Worm (Caenorhabditis elegans) whole organism, L1 larva: ENCODE data around the gene lars-1.

Experiments
- C16A3.4 ChIP-seq: fragments of 150-350 bp; optimal IDR thresholded peaks from 2 replicates; lab custom pipeline; 2014; ENCODE audit warnings: missing biosample characterization, missing genetic modification characterization
- C34B4.2 ChIP-seq: sonication (generic microtip); optimal IDR thresholded peaks from 2 replicates; lab custom pipeline; 2017; ENCODE audit warnings: mild to moderate bottlenecking, missing genetic modification characterization, missing compliant biosample characterization
- F16B12.6 ChIP-seq: fragments of 150-350 bp; optimal IDR thresholded peaks from 2 replicates; lab custom pipeline; 2014; ENCODE audit warnings: missing biosample characterization, missing genetic modification characterization
- Y116A8C.19 ChIP-seq: sonication (generic microtip); optimal IDR thresholded peaks from 2 replicates; lab custom pipeline; 2016; ENCODE audit warnings: missing compliant biosample characterization, missing genetic modification characterization, borderline replicate concordance
- aha-1 ChIP-seq: fragments of 150-350 bp; optimal IDR thresholded peaks from 2 replicates; lab custom pipeline; 2014; ENCODE audit warnings: missing biosample characterization, missing genetic modification characterization
- ceh-8 ChIP-seq: fragments of 200-800 bp; sonication (Bioruptor generic); optimal IDR thresholded peaks from 2 replicates; lab custom pipeline; 2018; ENCODE audit warnings: mild to moderate bottlenecking, missing genetic modification characterization, moderate library complexity, missing compliant biosample characterization
- ceh-82 ChIP-seq, 3 experiments: fragments of 150-350 bp in 1 of 3; sonication (generic microtip) in 2 of 3; optimal IDR thresholded peaks; 2 replicates each; lab custom pipeline; 2014 to 2017; ENCODE audit warnings: missing biosample characterization in 3 of 3, missing genetic modification characterization in 3 of 3
- dpl-1 ChIP-seq, 3 experiments: fragments of 150-350 bp in 2 of 3; sonication (generic microtip) in 1 of 3; optimal IDR thresholded peaks; 2 replicates each; lab custom pipeline; 2014 to 2017; ENCODE audit warnings: missing biosample characterization in 3 of 3, missing genetic modification characterization in 3 of 3, missing genetic modification reagents in 3 of 3
- dsc-1 ChIP-seq: sonication (generic microtip); optimal IDR thresholded peaks from 2 replicates; lab custom pipeline; 2016; ENCODE audit warnings: mild to moderate bottlenecking, missing genetic modification characterization, missing compliant biosample characterization
- efl-1 ChIP-seq, 4 experiments: fragments of 150-350 bp; optimal IDR thresholded peaks in 3 of 4; peaks in 1 of 4; 1 replicate in 1 of 4; 2 replicates in 3 of 4; lab custom pipeline; 2014; ENCODE audit warnings: missing biosample characterization in 2 of 4, missing genetic modification characterization in 2 of 4, missing genetic modification reagents in 2 of 4
- efl-3 ChIP-seq: fragments of 200-800 bp; sonication (Bioruptor generic); optimal IDR thresholded peaks from 2 replicates; lab custom pipeline; 2018; ENCODE audit warnings: mild to moderate bottlenecking, missing genetic modification characterization, missing compliant biosample characterization
- egl-13 ChIP-seq: sonication (generic microtip); optimal IDR thresholded peaks from 2 replicates; lab custom pipeline; 2016; ENCODE audit warnings: missing genotype, missing genetic modification reagents, missing genetic modification characterization, missing compliant biosample characterization
- egl-27 ChIP-seq, 2 experiments: fragments of 150-350 bp in 1 of 2; sonication (generic microtip); optimal IDR thresholded peaks; 3 replicates each; lab custom pipeline; 2017 to 2018; ENCODE audit warnings: missing biosample characterization in 2 of 2, missing genetic modification characterization in 2 of 2, missing genetic modification reagents in 2 of 2
- elt-2 ChIP-seq: sonication (generic microtip); optimal IDR thresholded peaks from 2 replicates; lab custom pipeline; 2016; ENCODE audit warnings: missing genetic modification characterization, mild to moderate bottlenecking, inconsistent platforms, missing compliant biosample characterization, missing genetic modification reagents
- fkh-4 ChIP-seq: sonication (generic microtip); optimal IDR thresholded peaks from 2 replicates; lab custom pipeline; 2016; ENCODE audit warnings: missing compliant biosample characterization, missing genetic modification characterization, borderline replicate concordance
- fos-1 ChIP-seq: fragments of 150-350 bp; optimal IDR thresholded peaks from 2 replicates; lab custom pipeline; 2014; ENCODE audit warnings: missing biosample characterization, missing genetic modification characterization
- grh-1 ChIP-seq: fragments of 200-800 bp; sonication (Bioruptor generic); IDR thresholded peaks from 2 replicates; pipeline ENCODE4 v1.3.6; 2022; ENCODE audit warnings: missing genetic modification reagents, missing genetic modification characterization, missing compliant biosample characterization
- hlh-17 ChIP-seq: fragments of 200-800 bp; sonication (Bioruptor generic); optimal IDR thresholded peaks from 2 replicates; lab custom pipeline; 2018; ENCODE audit warnings: missing genetic modification characterization, mild to moderate bottlenecking, missing compliant biosample characterization, moderate library complexity, borderline replicate concordance
- hpl-2 ChIP-seq: fragments of 150-350 bp; optimal IDR thresholded peaks from 2 replicates; lab custom pipeline; 2014; ENCODE audit warnings: missing biosample characterization, missing genetic modification reagents, missing genetic modification characterization
- lin-15B ChIP-seq: fragments of 150-350 bp; sonication (generic microtip); optimal IDR thresholded peaks from 3 replicates; lab custom pipeline; 2014; ENCODE audit warnings: missing biosample characterization, missing genetic modification characterization
- lin-35 ChIP-seq, 2 experiments: fragments of 150-350 bp; optimal IDR thresholded peaks; 2 replicates each; lab custom pipeline; 2014; ENCODE audit warnings: missing biosample characterization in 2 of 2, missing genetic modification characterization in 2 of 2, missing genetic modification reagents in 2 of 2
- mab-9 ChIP-seq: fragments of 200-800 bp; sonication (Bioruptor generic); IDR thresholded peaks from 2 replicates; pipeline ENCODE4 v1.3.6; 2022; ENCODE audit warnings: missing genetic modification reagents, missing genetic modification characterization, missing compliant biosample characterization
- mdl-1 ChIP-seq, 2 experiments: fragments of 150-350 bp; optimal IDR thresholded peaks; 2 replicates each; lab custom pipeline; 2014 to 2017; ENCODE audit warnings: missing biosample characterization in 2 of 2, missing genetic modification characterization in 2 of 2, inconsistent platforms in 1 of 2
- mep-1 ChIP-seq: fragments of 150-350 bp; optimal IDR thresholded peaks from 2 replicates; lab custom pipeline; 2014; ENCODE audit warnings: missing biosample characterization, missing genetic modification characterization
- nhr-19 ChIP-seq: fragments of 200-800 bp; sonication (Bioruptor generic); conservative IDR thresholded peaks from 2 replicates; pipeline ENCODE4 v1.3.6; 2022; ENCODE audit warnings: missing genetic modification characterization, missing compliant biosample characterization
- nhr-28 ChIP-seq: fragments of 150-350 bp; optimal IDR thresholded peaks from 2 replicates; lab custom pipeline; 2014; ENCODE audit warnings: missing biosample characterization, missing genetic modification characterization
- nhr-47 ChIP-seq: sonication (generic microtip); optimal IDR thresholded peaks from 2 replicates; lab custom pipeline; 2016; ENCODE audit warnings: mild to moderate bottlenecking, missing genetic modification characterization, moderate library complexity, missing compliant biosample characterization
- nhr-71 ChIP-seq: sonication (generic microtip); optimal IDR thresholded peaks from 2 replicates; lab custom pipeline; 2016; ENCODE audit warnings: mild to moderate bottlenecking, missing genetic modification characterization, moderate library complexity, missing compliant biosample characterization
- nhr-84 ChIP-seq: sonication (generic microtip); optimal IDR thresholded peaks from 2 replicates; lab custom pipeline; 2017; ENCODE audit warnings: missing biosample characterization, missing genetic modification characterization
- nhr-85 ChIP-seq: sonication (generic microtip); peaks from one replicate; lab custom pipeline; 2016; ENCODE audit warnings: missing genetic modification characterization, inconsistent platforms, missing compliant biosample characterization
- nhr-90 ChIP-seq: sonication (generic microtip); optimal IDR thresholded peaks from 2 replicates; lab custom pipeline; 2016; ENCODE audit warnings: mild to moderate bottlenecking, missing genetic modification characterization, missing compliant biosample characterization; ENCODE audit not compliant: poor library complexity
- rnt-1 ChIP-seq: sonication (generic microtip); optimal IDR thresholded peaks from 2 replicates; lab custom pipeline; 2016; ENCODE audit warnings: mild to moderate bottlenecking, missing genetic modification characterization, moderate library complexity, missing compliant biosample characterization
- snu-23 ChIP-seq: sonication (generic microtip); optimal IDR thresholded peaks from 2 replicates; lab custom pipeline; 2016; ENCODE audit warnings: missing genetic modification characterization, missing compliant biosample characterization
- sox-4 ChIP-seq: sonication (generic microtip); optimal IDR thresholded peaks from 2 replicates; lab custom pipeline; 2016; ENCODE audit warnings: missing genetic modification characterization, missing compliant biosample characterization
- swsn-7 ChIP-seq: sonication (generic microtip); optimal IDR thresholded peaks from 2 replicates; lab custom pipeline; 2016; ENCODE audit warnings: missing genetic modification characterization, missing compliant biosample characterization
- tlp-1 ChIP-seq: fragments of 150-350 bp; optimal IDR thresholded peaks from 2 replicates; lab custom pipeline; 2014; ENCODE audit warnings: missing biosample characterization, missing genetic modification characterization
- unc-86 ChIP-seq: sonication (generic microtip); optimal IDR thresholded peaks from 2 replicates; lab custom pipeline; 2016; ENCODE audit warnings: missing genetic modification characterization, missing compliant biosample characterization
- unc-98 ChIP-seq: fragments of 200-800 bp; sonication (Bioruptor generic); IDR thresholded peaks from 2 replicates; pipeline ENCODE4 v1.3.6; 2022; ENCODE audit warnings: missing genetic modification characterization, missing compliant biosample characterization
- xbp-1 ChIP-seq: sonication (generic microtip); optimal IDR thresholded peaks from 2 replicates; lab custom pipeline; 2016; ENCODE audit warnings: missing genetic modification characterization, missing compliant biosample characterization
- zag-1 ChIP-seq: fragments of 150-350 bp; optimal IDR thresholded peaks from 2 replicates; lab custom pipeline; 2014; ENCODE audit warnings: missing biosample characterization, missing genetic modification characterization
- zip-4 ChIP-seq: fragments of 200-800 bp; sonication (Bioruptor generic); optimal IDR thresholded peaks from 2 replicates; lab custom pipeline; 2018; ENCODE audit warnings: mild to moderate bottlenecking, missing genetic modification characterization, moderate library complexity, missing compliant biosample characterization
- ztf-11 ChIP-seq, 2 experiments: sonication (generic microtip); optimal IDR thresholded peaks; 2 replicates each; lab custom pipeline; 2016 to 2017; ENCODE audit warnings: missing genetic modification characterization in 2 of 2, missing biosample characterization in 1 of 2, missing compliant biosample characterization in 1 of 2
- ztf-4 ChIP-seq: fragments of 150-350 bp; optimal IDR thresholded peaks from 2 replicates; lab custom pipeline; 2014; ENCODE audit warnings: missing biosample characterization, missing genetic modification characterization

The lars-1 gene

DNA sequence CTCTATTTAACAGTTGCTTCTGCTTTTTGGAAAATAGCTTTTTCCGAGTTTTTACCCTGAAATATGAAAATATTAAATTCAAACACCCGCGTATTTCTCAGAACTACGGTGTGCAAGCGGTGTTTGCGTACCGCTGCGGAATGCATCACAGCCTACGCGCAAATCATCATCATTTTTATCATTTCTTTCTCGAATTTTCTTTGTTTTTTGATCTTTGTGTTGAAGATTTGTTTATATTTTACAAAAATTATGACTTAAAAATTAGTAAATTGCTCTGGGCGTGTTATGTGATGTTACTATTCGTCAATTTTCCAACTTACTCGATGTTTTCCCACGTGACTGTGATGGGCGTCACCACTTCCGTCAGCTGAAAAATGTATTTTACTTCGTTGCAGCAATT, 35.7 kb downstream of the lars-1 start (continued):
- TF ChIP-seq sox-4 (tag; lab: Kevin White, UChicago) = peak; percentile 29
- TF ChIP-seq unc-98 = no peak
- TF ChIP-seq mab-9 (GFP tag; lab: Robert Waterston, UW) = no peak
- TF ChIP-seq mdl-1 (tag; optimal IDR thresholded peaks at IDR 0.05; lab: Kevin White, UChicago) = peak in 1 of 2 experiments; percentile 67
- TF ChIP-seq C34B4.2 (tag; lab: Kevin White, UChicago) = no peak
- peak; percentile 82 for TF ChIP-seq xbp-1 (tag; lab: Kevin White, UChicago)
- no peak for TF ChIP-seq aha-1 (tag; lab: Kevin White, UChicago)
- TF ChIP-seq dpl-1 (GFP tag; optimal IDR thresholded peaks at IDR 0.05; lab: Kevin White, UChicago) = peak; percentile 97 to 99 (median 98)
- TF ChIP-seq ceh-8 = no peak
- no peak for TF ChIP-seq egl-27 (tag; optimal IDR thresholded peaks at IDR 0.05; lab: Kevin White, UChicago)
- TF ChIP-seq hpl-2 = no peak
- no peak for TF ChIP-seq nhr-84
- peak; percentile 85 for TF ChIP-seq nhr-71 (tag; lab: Kevin White, UChicago)
- TF ChIP-seq efl-3 (GFP tag; lab: Kevin White, UChicago) = no peak
- peak; percentile 35; the same call in 1 of the 2 replicates for TF ChIP-seq grh-1
- TF ChIP-seq zag-1 (tag; lab: Kevin White, UChicago) = no peak
- TF ChIP-seq dsc-1 = peak; percentile 58
- no peak for TF ChIP-seq nhr-28
- no peak for TF ChIP-seq tlp-1 (tag; lab: Kevin White, UChicago)
- peak; percentile 51 for TF ChIP-seq nhr-85
- TF ChIP-seq elt-2 (tag; lab: Kevin White, UChicago) = peak; percentile 28
- no peak for TF ChIP-seq ztf-11 (tag; optimal IDR thresholded peaks at IDR 0.05; lab: Kevin White, UChicago)
- TF ChIP-seq egl-13 (tag; lab: Kevin White, UChicago) = no peak
- TF ChIP-seq unc-86 (tag; lab: Kevin White, UChicago) = peak; percentile 50
- peak; percentile 81 for TF ChIP-seq nhr-19 (GFP tag; lab: Robert Waterston, UW)
- peak; percentile 33 to 79 (median 37) for TF ChIP-seq ceh-82 (tag; optimal IDR thresholded peaks at IDR 0.05; lab: Kevin White, UChicago)
- TF ChIP-seq snu-23 (GFP tag; lab: Kevin White, UChicago) = peak; percentile 91
- TF ChIP-seq nhr-47 (tag; lab: Kevin White, UChicago) = peak; percentile 78
- peak; percentile 99 for TF ChIP-seq lin-35 (GFP tag; optimal IDR thresholded peaks at IDR 0.05; lab: Kevin White, UChicago)
- peak; percentile 73 for TF ChIP-seq swsn-7 (tag; lab: Kevin White, UChicago)
- peak; percentile 12 for TF ChIP-seq zip-4 (GFP tag; lab: Kevin White, UChicago)
- peak; percentile 97 for TF ChIP-seq F16B12.6 (tag; lab: Kevin White, UChicago)
- peak; percentile 45 for TF ChIP-seq fos-1 (tag; lab: Kevin White, UChicago)
- no peak for TF ChIP-seq hlh-17 (GFP tag; lab: Kevin White, UChicago)
- TF ChIP-seq mep-1 (tag; lab: Kevin White, UChicago) = peak; percentile 92
- TF ChIP-seq lin-15B (tag; lab: Kevin White, UChicago) = peak; percentile 42
- no peak for TF ChIP-seq Y116A8C.19 (tag; lab: Kevin White, UChicago)
- TF ChIP-seq rnt-1 = peak; percentile 76
- TF ChIP-seq ztf-4 (tag; lab: Kevin White, UChicago) = peak; percentile 4
- no peak for TF ChIP-seq fkh-4 (tag; lab: Kevin White, UChicago)
- TF ChIP-seq C16A3.4 (tag; lab: Kevin White, UChicago) = peak; percentile 76

- no peak for TF ChIP-seq elt-2 (tag; lab: Kevin White, UChicago)
- no peak for TF ChIP-seq nhr-90
- no peak for TF ChIP-seq efl-1 (optimal IDR thresholded peaks at IDR 0.05; lab: Kevin White, UChicago)
- TF ChIP-seq efl-1 (GFP tag; optimal IDR thresholded peaks at IDR 0.05 in 1 of 2; lab: Kevin White, UChicago) = peak in 1 of 2 experiments; percentile 15
Measured at ce11 chrIII:4143170-4143569, 43.4 kb downstream of the lars-1 start.
